Fruit fly (Drosophila melanogaster) whole organism, embryonic: ENCODE measurements around the gene CG7646.

Source experiments
- Asciz ChIP-seq: fragments of 200-800 bp; sonication (Bioruptor generic); optimal IDR thresholded peaks from 2 replicates; lab custom pipeline; 2017; ENCODE audit warnings: missing biosample characterization, mild to moderate bottlenecking, missing genetic modification characterization, missing genetic modification reagents
- Blimp-1 ChIP-seq: fragments of 200-800 bp; sonication (Bioruptor generic); optimal IDR thresholded peaks from 3 replicates; lab custom pipeline; 2018; ENCODE audit warnings: missing biosample characterization, missing genetic modification characterization, mild to moderate bottlenecking, moderate library complexity, missing genetic modification reagents
- CG10321 ChIP-seq: fragments of 200-800 bp; sonication (Bioruptor generic); IDR thresholded peaks from 2 replicates; pipeline ENCODE4 v1.3.6; 2022; ENCODE audit warnings: missing biosample characterization, missing genetic modification characterization
- CG11560 ChIP-seq: fragments of 200-800 bp; sonication (Bioruptor generic); IDR thresholded peaks from 3 replicates; pipeline ENCODE4 v1.3.6; 2022; ENCODE audit warnings: missing biosample characterization, missing genetic modification characterization
- CG12104 ChIP-seq: fragments of 200-800 bp; sonication (Bioruptor generic); optimal IDR thresholded peaks from 3 replicates; lab custom pipeline; 2016; ENCODE audit warnings: missing biosample characterization, missing genetic modification characterization
- CG12299 ChIP-seq: fragments of 200-800 bp; sonication (Bioruptor generic); optimal IDR thresholded peaks from 2 replicates; lab custom pipeline; 2018; ENCODE audit warnings: missing biosample characterization, mild to moderate bottlenecking, missing genetic modification characterization
- CG12659 ChIP-seq: fragments of 200-800 bp; sonication (Bioruptor generic); optimal IDR thresholded peaks from 3 replicates; lab custom pipeline; 2017; ENCODE audit warnings: mild to moderate bottlenecking, missing biosample characterization, missing genetic modification reagents, missing genetic modification characterization
- CG14667 ChIP-seq: fragments of 200-800 bp; sonication (Bioruptor generic); IDR thresholded peaks from 2 replicates; pipeline ENCODE4 v1.3.6; 2022; ENCODE audit warnings: missing biosample characterization, missing genetic modification characterization
- CG1529 ChIP-seq: fragments of 200-800 bp; sonication (Bioruptor generic); optimal IDR thresholded peaks from 3 replicates; lab custom pipeline; 2018; ENCODE audit warnings: missing biosample characterization, missing genetic modification characterization
- CG31224 ChIP-seq: fragments of 200-800 bp; sonication (Bioruptor generic); IDR thresholded peaks from 2 replicates; pipeline ENCODE4 v1.3.6; 2022; ENCODE audit warnings: missing biosample characterization, missing genetic modification characterization
- CG31388 ChIP-seq: fragments of 200-800 bp; sonication (Bioruptor generic); optimal IDR thresholded peaks from 2 replicates; lab custom pipeline; 2016; ENCODE audit warnings: missing biosample characterization, missing genetic modification characterization
- CG33213 ChIP-seq: fragments of 200-800 bp; sonication (Bioruptor generic); optimal IDR thresholded peaks from 3 replicates; lab custom pipeline; 2016; ENCODE audit warnings: missing biosample characterization, missing genetic modification characterization
- CG4282 ChIP-seq: fragments of 200-800 bp; sonication (Bioruptor generic); optimal IDR thresholded peaks from 2 replicates; lab custom pipeline; 2016; ENCODE audit warnings: missing biosample characterization, missing genetic modification characterization
- CG4707 ChIP-seq: fragments of 200-800 bp; sonication (Bioruptor generic); optimal IDR thresholded peaks from 2 replicates; lab custom pipeline; 2018; ENCODE audit warnings: missing biosample characterization, mild to moderate bottlenecking, missing genetic modification characterization, moderate library complexity
- CG4854 ChIP-seq: fragments of 200-800 bp; sonication (Bioruptor generic); optimal IDR thresholded peaks from 2 replicates; lab custom pipeline; 2016; ENCODE audit warnings: missing biosample characterization, missing genetic modification characterization, inconsistent platforms
- CG6254 ChIP-seq: fragments of 200-800 bp; sonication (Bioruptor generic); optimal IDR thresholded peaks from 3 replicates; lab custom pipeline; 2017; ENCODE audit warnings: mild to moderate bottlenecking, missing biosample characterization, missing genetic modification reagents, missing genetic modification characterization
- CG6683 ChIP-seq: fragments of 200-800 bp; sonication (Bioruptor generic); optimal IDR thresholded peaks from 2 replicates; lab custom pipeline; 2017; ENCODE audit warnings: missing biosample characterization, mild to moderate bottlenecking, missing genetic modification characterization, missing genetic modification reagents
- CG6689 ChIP-seq: fragments of 200-800 bp; sonication (Bioruptor generic); IDR thresholded peaks from 2 replicates; pipeline ENCODE4 v1.3.6; 2022; ENCODE audit warnings: missing biosample characterization, missing genetic modification characterization
- CG7556 ChIP-seq: fragments of 200-800 bp; sonication (Bioruptor generic); optimal IDR thresholded peaks from 2 replicates; lab custom pipeline; 2017; ENCODE audit warnings: missing biosample characterization, mild to moderate bottlenecking, missing genetic modification characterization
- CG8478 ChIP-seq: fragments of >200 bp; optimal IDR thresholded peaks from 2 replicates; lab custom pipeline; 2018
- CTCF ChIP-seq: fragments of 200-800 bp; sonication (Bioruptor generic); optimal IDR thresholded peaks from 2 replicates; lab custom pipeline; 2017; ENCODE audit warnings: missing biosample characterization, mild to moderate bottlenecking, missing genetic modification characterization, moderate library complexity
- D ChIP-seq, 2 experiments: fragments of 200-800 bp in 1 of 2; fragments of >200 bp in 1 of 2; sonication (Bioruptor generic) in 1 of 2; optimal IDR thresholded peaks; 2 replicates in 1 of 2; 3 replicates in 1 of 2; lab custom pipeline; 2017; ENCODE audit warnings: mild to moderate bottlenecking in 1 of 2, missing biosample characterization in 1 of 2, missing genetic modification characterization in 1 of 2, missing genetic modification reagents in 1 of 2
- Deaf1 ChIP-seq: fragments of 200-800 bp; optimal IDR thresholded peaks from 3 replicates; lab custom pipeline; 2019; ENCODE audit warnings: missing biosample characterization, mild to moderate bottlenecking, missing genetic modification characterization, moderate library complexity
- Dfd ChIP-seq, 2 experiments: fragments of >200 bp; optimal IDR thresholded peaks; 2 replicates each; lab custom pipeline; 2017; ENCODE audit warnings: missing biosample characterization in 2 of 2, missing genetic modification characterization in 2 of 2
- Dip2 ChIP-seq: fragments of 200-800 bp; sonication (Bioruptor generic); IDR thresholded peaks from 2 replicates; pipeline ENCODE4 v1.3.6; 2022; ENCODE audit warnings: missing biosample characterization, missing genetic modification characterization
- Fer1 ChIP-seq: fragments of 200-800 bp; sonication (Bioruptor generic); optimal IDR thresholded peaks from 2 replicates; lab custom pipeline; 2017; ENCODE audit warnings: missing biosample characterization, mild to moderate bottlenecking, missing genetic modification characterization
- HLHmδ ChIP-seq: fragments of 200-800 bp; sonication (Bioruptor generic); optimal IDR thresholded peaks from 2 replicates; lab custom pipeline; 2018; ENCODE audit warnings: missing biosample characterization, mild to moderate bottlenecking, missing genetic modification characterization, moderate library complexity
- NC2β ChIP-seq: fragments of 200-800 bp; sonication (Bioruptor generic); optimal IDR thresholded peaks from 2 replicates; lab custom pipeline; 2016; ENCODE audit warnings: missing biosample characterization, missing genetic modification characterization
- Neu2 ChIP-seq: fragments of 200-800 bp; sonication (Bioruptor generic); optimal IDR thresholded peaks from 3 replicates; lab custom pipeline; 2016; ENCODE audit warnings: missing biosample characterization, missing genetic modification characterization, borderline replicate concordance
- Nf-YB ChIP-seq: fragments of 200-800 bp; sonication (Bioruptor generic); optimal IDR thresholded peaks from 3 replicates; lab custom pipeline; 2019; ENCODE audit warnings: missing biosample characterization, mild to moderate bottlenecking, missing genetic modification characterization, moderate library complexity
- Nf-YC ChIP-seq: fragments of 200-800 bp; optimal IDR thresholded peaks from 3 replicates; lab custom pipeline; 2019; ENCODE audit warnings: missing biosample characterization, mild to moderate bottlenecking, missing genetic modification characterization, moderate library complexity
- Optix ChIP-seq: fragments of 200-800 bp; sonication (Bioruptor generic); IDR thresholded peaks from 3 replicates; pipeline ENCODE4 v1.3.6; 2022; ENCODE audit warnings: missing biosample characterization, missing genetic modification characterization
- Sox100B ChIP-seq: fragments of 200-800 bp; sonication (Bioruptor generic); optimal IDR thresholded peaks from 3 replicates; lab custom pipeline; 2018; ENCODE audit warnings: missing biosample characterization, mild to moderate bottlenecking, missing genetic modification characterization
- bab2 ChIP-seq: fragments of 200-800 bp; sonication (Bioruptor generic); optimal IDR thresholded peaks from 2 replicates; lab custom pipeline; 2016; ENCODE audit warnings: missing biosample characterization, missing genetic modification characterization
- bbx ChIP-seq: fragments of 200-800 bp; sonication (Bioruptor generic); IDR thresholded peaks from 2 replicates; pipeline ENCODE4 v1.3.6; 2022; ENCODE audit warnings: missing biosample characterization, missing genetic modification characterization; ENCODE audit not compliant: partially characterized antibody
- dysf ChIP-seq: fragments of 200-800 bp; sonication (Bioruptor generic); IDR thresholded peaks from 3 replicates; pipeline ENCODE4 v1.3.6; 2022; ENCODE audit warnings: missing biosample characterization, missing genetic modification characterization
- fd102C ChIP-seq: fragments of 200-800 bp; sonication (Bioruptor generic); optimal IDR thresholded peaks from 2 replicates; lab custom pipeline; 2018; ENCODE audit warnings: missing biosample characterization, mild to moderate bottlenecking, missing genetic modification characterization, moderate library complexity
- gsb-n ChIP-seq: fragments of 200-800 bp; sonication (Bioruptor generic); optimal IDR thresholded peaks from 3 replicates; lab custom pipeline; 2018; ENCODE audit warnings: missing biosample characterization, mild to moderate bottlenecking, missing genetic modification characterization
- ken ChIP-seq: fragments of 200-800 bp; sonication (Bioruptor generic); IDR thresholded peaks from 3 replicates; pipeline ENCODE4 v1.3.6; 2022; ENCODE audit warnings: missing biosample characterization, missing genetic modification characterization
- lilli ChIP-seq: fragments of 200-800 bp; sonication (Bioruptor generic); optimal IDR thresholded peaks from 3 replicates; lab custom pipeline; 2016; ENCODE audit warnings: missing biosample characterization, missing genetic modification characterization
- pan ChIP-seq, 4 experiments: fragments of >200 bp in 3 of 4; fragments of 200-800 bp in 1 of 4; sonication (Bioruptor generic) in 1 of 4; optimal IDR thresholded peaks in 3 of 4; IDR thresholded peaks in 1 of 4; 2 replicates each; pipeline versions ENCODE4 v1.3.6 to Lab custom; 2017 to 2022; ENCODE audit warnings: missing biosample characterization in 2 of 4, missing genetic modification characterization in 2 of 4, mixed read lengths in 1 of 4
- pfk ChIP-seq: fragments of 200-800 bp; sonication (Bioruptor generic); optimal IDR thresholded peaks from 2 replicates; lab custom pipeline; 2018; ENCODE audit warnings: missing biosample characterization, mild to moderate bottlenecking, missing genetic modification characterization, moderate library complexity
- pho ChIP-seq: fragments of 200-800 bp; sonication (Bioruptor generic); optimal IDR thresholded peaks from 2 replicates; lab custom pipeline; 2016; ENCODE audit warnings: missing biosample characterization, missing genetic modification characterization
- ranshi ChIP-seq: fragments of 200-800 bp; sonication (Bioruptor generic); IDR thresholded peaks from 2 replicates; pipeline ENCODE4 v1.3.6; 2022; ENCODE audit warnings: missing biosample characterization, missing genetic modification characterization
- ro ChIP-seq: fragments of 200-800 bp; sonication (Bioruptor generic); IDR thresholded peaks from 2 replicates; pipeline ENCODE4 v1.3.6; 2022; ENCODE audit warnings: missing biosample characterization, missing genetic modification characterization
- slou ChIP-seq: fragments of 200-800 bp; sonication (Bioruptor generic); optimal IDR thresholded peaks from 3 replicates; lab custom pipeline; 2016; ENCODE audit warnings: missing biosample characterization, missing genetic modification characterization
- sob ChIP-seq: fragments of 200-800 bp; sonication (Bioruptor generic); IDR thresholded peaks from 2 replicates; pipeline ENCODE4 v1.3.6; 2022; ENCODE audit warnings: missing biosample characterization, missing genetic modification characterization
- tgo ChIP-seq: fragments of 200-800 bp; sonication (Bioruptor generic); IDR thresholded peaks from 3 replicates; pipeline ENCODE4 v1.3.6; 2022; ENCODE audit warnings: missing biosample characterization, missing genetic modification characterization
- vfl ChIP-seq: fragments of 200-800 bp; sonication (Bioruptor generic); optimal IDR thresholded peaks from 2 replicates; lab custom pipeline; 2016; ENCODE audit warnings: missing biosample characterization, missing genetic modification characterization
- vvl ChIP-seq: fragments of 200-800 bp; sonication (Bioruptor generic); IDR thresholded peaks from 2 replicates; pipeline ENCODE4 v1.3.6; 2022; ENCODE audit warnings: missing biosample characterization, missing genetic modification characterization
- zf30C ChIP-seq: fragments of 200-800 bp; sonication (Bioruptor generic); optimal IDR thresholded peaks from 3 replicates; lab custom pipeline; 2018; ENCODE audit warnings: missing biosample characterization, mild to moderate bottlenecking, missing genetic modification characterization

Gene CG7646

dm6 chr3L:19991714-19992231, at the start of gene CG7646, which contains the start of gene Nca (continued):
- no peak for TF ChIP-seq CG4282 (GFP tag; lab: Kevin White, UChicago)
- TF ChIP-seq CG14667 (GFP tag; lab: Robert Waterston, UW): no peak
- TF ChIP-seq Dfd (GFP tag; optimal IDR thresholded peaks at IDR 0.05; lab: Kevin White, UChicago): no peak
- TF ChIP-seq CTCF (GFP tag; lab: Kevin White, UChicago): peak; percentile 28
- no peak for TF ChIP-seq CG31224
- TF ChIP-seq D (optimal IDR thresholded peaks at IDR 0.05; lab: Kevin White, UChicago): no peak
- TF ChIP-seq D (GFP tag; optimal IDR thresholded peaks at IDR 0.05; lab: Kevin White, UChicago): no peak
- no peak for TF ChIP-seq CG8478 (lab: Kevin White, UChicago)
- no peak for TF ChIP-seq Dip2 (GFP tag; lab: Robert Waterston, UW)
- no peak for TF ChIP-seq CG1529
- no peak for TF ChIP-seq zf30C
- TF ChIP-seq fd102C (GFP tag; lab: Kevin White, UChicago): no peak
- TF ChIP-seq vvl: no peak
- no peak for TF ChIP-seq Deaf1 (tag; lab: Kevin White, UChicago)
- no peak for TF ChIP-seq HLHmδ (GFP tag; lab: Kevin White, UChicago)
- no peak for TF ChIP-seq pan (optimal IDR thresholded peaks at IDR 0.05; lab: Kevin White, UChicago)
- TF ChIP-seq pan (GFP tag; optimal IDR thresholded peaks at IDR 0.05 in 1 of 2, IDR thresholded peaks at IDR 0.05 in 1 of 2): no peak
- TF ChIP-seq gsb-n (tag; lab: Kevin White, UChicago): no peak
- TF ChIP-seq tgo: no peak
- no peak for TF ChIP-seq ken
- no peak for TF ChIP-seq CG6683
- TF ChIP-seq CG31388 (GFP tag; lab: Kevin White, UChicago): no peak
- no peak for TF ChIP-seq Asciz
- TF ChIP-seq CG33213: no peak
- no peak for TF ChIP-seq Nf-YC (tag; lab: Kevin White, UChicago)
- TF ChIP-seq sob (GFP tag; lab: Robert Waterston, UW): 0 out of 2 replicates have a peak, but pooled peaks have one; percentile 26
- peak; percentile 21 for TF ChIP-seq CG12104
- no peak for TF ChIP-seq Neu2
- no peak for TF ChIP-seq NC2β (GFP tag; lab: Kevin White, UChicago)
- no peak for TF ChIP-seq Blimp-1 (GFP tag; lab: Kevin White, UChicago)
- TF ChIP-seq lilli (GFP tag; lab: Kevin White, UChicago): peak; percentile 17
- peak; percentile 50 for TF ChIP-seq CG12659 (GFP tag; lab: Kevin White, UChicago)
- TF ChIP-seq CG4707 (GFP tag; lab: Kevin White, UChicago): no peak
- TF ChIP-seq CG11560: no peak
- TF ChIP-seq ranshi (GFP tag; lab: Robert Waterston, UW): peak; percentile 78; the same call in 1 of the 2 replicates
- TF ChIP-seq CG7556 (GFP tag; lab: Kevin White, UChicago): no peak
- TF ChIP-seq CG6254 (GFP tag; lab: Kevin White, UChicago): no peak
- TF ChIP-seq Nf-YB (GFP tag; lab: Kevin White, UChicago): no peak
- TF ChIP-seq pho (GFP tag; lab: Kevin White, UChicago): no peak
- no peak for TF ChIP-seq vfl (GFP tag; lab: Kevin White, UChicago)
- no peak for TF ChIP-seq CG10321 (GFP tag; lab: Robert Waterston, UW)
- no peak for TF ChIP-seq Fer1 (GFP tag; lab: Kevin White, UChicago)
- TF ChIP-seq CG4854 (GFP tag; lab: Kevin White, UChicago): no peak
- TF ChIP-seq Optix: no peak
- no peak for TF ChIP-seq slou
- TF ChIP-seq CG12299: no peak
- peak; percentile 86 for TF ChIP-seq pfk (GFP tag; lab: Kevin White, UChicago)
- no peak for TF ChIP-seq Sox100B (GFP tag; lab: Kevin White, UChicago)
- TF ChIP-seq bbx (GFP tag; lab: Robert Waterston, UW): peak; percentile 95
- no peak for TF ChIP-seq ro
- no peak for TF ChIP-seq bab2 (GFP tag; lab: Kevin White, UChicago)
- no peak for TF ChIP-seq dysf
- no peak for TF ChIP-seq CG6689 (GFP tag; lab: Robert Waterston, UW)
